Worm (Caenorhabditis elegans): ENCODE measurements around the gene cysl-2.

- TF ChIP-seq him-1 (tag; optimal IDR thresholded peaks at IDR 0.05) (no peak), dao-5 (tag; optimal IDR thresholded peaks at IDR 0.05) (no peak)
Observed at ce11 chrII:14540551-14540950, 46.3 kb upstream of the cysl-2 start.
